Fruit fly (Drosophila melanogaster) whole organism, embryonic: ENCODE data around the gene CG2124.

ENCODE experiments used
- Atf-2 ChIP-seq: fragments of 200-800 bp; sonication (Bioruptor generic); optimal IDR thresholded peaks from 2 replicates; lab custom pipeline; 2016; ENCODE audit warnings: missing biosample characterization, missing genetic modification characterization
- Awh ChIP-seq: fragments of 200-800 bp; sonication (Bioruptor generic); IDR thresholded peaks from 2 replicates; pipeline ENCODE4, ENCODE4 v1.3.6; 2022; ENCODE audit warnings: missing biosample characterization, missing genetic modification characterization
- B-H1 ChIP-seq: fragments of 200-800 bp; sonication (Bioruptor generic); IDR thresholded peaks from 3 replicates; pipeline ENCODE4 v1.3.6; 2022; ENCODE audit warnings: missing biosample characterization, missing genetic modification characterization
- CG10147 ChIP-seq: fragments of 200-800 bp; sonication (Bioruptor generic); optimal IDR thresholded peaks from 2 replicates; lab custom pipeline; 2019; ENCODE audit warnings: missing biosample characterization, mild to moderate bottlenecking, missing genetic modification characterization, moderate library complexity
- CG10431 ChIP-seq: fragments of 200-800 bp; sonication (Bioruptor generic); optimal IDR thresholded peaks from 3 replicates; lab custom pipeline; 2018; ENCODE audit warnings: missing biosample characterization, mild to moderate bottlenecking, missing genetic modification characterization
- CG10979 ChIP-seq: fragments of 200-800 bp; sonication (Bioruptor generic); optimal IDR thresholded peaks from 2 replicates; lab custom pipeline; 2018; ENCODE audit warnings: missing biosample characterization, mild to moderate bottlenecking, missing genetic modification characterization, moderate library complexity
- CG1233 ChIP-seq: fragments of 200-800 bp; sonication (Bioruptor generic); optimal IDR thresholded peaks from 4 replicates; lab custom pipeline; 2018; ENCODE audit warnings: missing biosample characterization, mild to moderate bottlenecking, missing genetic modification characterization
- CG13424 ChIP-seq: fragments of 200-800 bp; sonication (Bioruptor generic); optimal IDR thresholded peaks from 2 replicates; lab custom pipeline; 2019; ENCODE audit warnings: missing biosample characterization, mild to moderate bottlenecking, missing genetic modification characterization, moderate library complexity
- CG1529 ChIP-seq: fragments of 200-800 bp; sonication (Bioruptor generic); optimal IDR thresholded peaks from 3 replicates; lab custom pipeline; 2018; ENCODE audit warnings: missing biosample characterization, missing genetic modification characterization
- CG1602 ChIP-seq: fragments of 200-800 bp; sonication (Bioruptor generic); optimal IDR thresholded peaks from 3 replicates; lab custom pipeline; 2016; ENCODE audit warnings: missing biosample characterization, missing genetic modification characterization
- CG17385 ChIP-seq: fragments of 200-800 bp; sonication (Bioruptor generic); optimal IDR thresholded peaks from 3 replicates; lab custom pipeline; 2018; ENCODE audit warnings: missing biosample characterization, mild to moderate bottlenecking, missing genetic modification characterization
- CG2120 ChIP-seq: fragments of 200-800 bp; sonication (Bioruptor generic); optimal IDR thresholded peaks from 3 replicates; lab custom pipeline; 2016; ENCODE audit warnings: missing biosample characterization, missing genetic modification characterization
- CG2678 ChIP-seq: fragments of 200-800 bp; sonication (Bioruptor generic); optimal IDR thresholded peaks from 3 replicates; lab custom pipeline; 2019; ENCODE audit warnings: missing biosample characterization, mild to moderate bottlenecking, missing genetic modification characterization, moderate library complexity
- CG31365 ChIP-seq: fragments of 200-800 bp; sonication (Bioruptor generic); optimal IDR thresholded peaks from 2 replicates; lab custom pipeline; 2018; ENCODE audit warnings: missing biosample characterization, mild to moderate bottlenecking, missing genetic modification characterization
- CG4282 ChIP-seq: fragments of 200-800 bp; sonication (Bioruptor generic); optimal IDR thresholded peaks from 2 replicates; lab custom pipeline; 2016; ENCODE audit warnings: missing biosample characterization, missing genetic modification characterization
- CG43689 ChIP-seq: fragments of 200-800 bp; sonication (Bioruptor generic); IDR thresholded peaks from 2 replicates; pipeline ENCODE4 v1.3.6; 2022; ENCODE audit warnings: missing biosample characterization, missing genetic modification characterization
- CG6683 ChIP-seq: fragments of 200-800 bp; sonication (Bioruptor generic); optimal IDR thresholded peaks from 2 replicates; lab custom pipeline; 2017; ENCODE audit warnings: missing biosample characterization, mild to moderate bottlenecking, missing genetic modification characterization, missing genetic modification reagents
- CG8290 ChIP-seq, 3 experiments: fragments of 200-800 bp; sonication (Bioruptor generic); optimal IDR thresholded peaks; 2 replicates each; lab custom pipeline; 2016 to 2019; ENCODE audit warnings: missing biosample characterization in 3 of 3, missing genetic modification characterization in 3 of 3, mild to moderate bottlenecking in 2 of 3, moderate library complexity in 1 of 3
- CG8388 ChIP-seq: fragments of 200-800 bp; sonication (Bioruptor generic); optimal IDR thresholded peaks from 2 replicates; lab custom pipeline; 2019; ENCODE audit warnings: missing biosample characterization, mild to moderate bottlenecking, missing genetic modification characterization, moderate library complexity
- CG9215 ChIP-seq: fragments of 200-800 bp; sonication (Bioruptor generic); IDR thresholded peaks from 2 replicates; pipeline ENCODE4 v1.3.6; 2022; ENCODE audit warnings: missing biosample characterization, missing genetic modification characterization
- CTCF ChIP-seq: fragments of 200-800 bp; sonication (Bioruptor generic); optimal IDR thresholded peaks from 2 replicates; lab custom pipeline; 2017; ENCODE audit warnings: missing biosample characterization, mild to moderate bottlenecking, missing genetic modification characterization, moderate library complexity
- CoRest ChIP-seq: fragments of 200-800 bp; sonication (Bioruptor generic); optimal IDR thresholded peaks from 3 replicates; lab custom pipeline; 2018; ENCODE audit warnings: missing biosample characterization, mild to moderate bottlenecking, missing genetic modification characterization, moderate library complexity
- Dad ChIP-seq: fragments of 200-800 bp; sonication (Bioruptor generic); optimal IDR thresholded peaks from 3 replicates; lab custom pipeline; 2016; ENCODE audit warnings: missing biosample characterization, missing genetic modification characterization
- Dip3 ChIP-seq: fragments of 200-800 bp; sonication (Bioruptor generic); optimal IDR thresholded peaks from 3 replicates; lab custom pipeline; 2016; ENCODE audit warnings: missing biosample characterization, missing genetic modification characterization
- Fer3 ChIP-seq: fragments of 200-800 bp; sonication (Bioruptor generic); optimal IDR thresholded peaks from 2 replicates; lab custom pipeline; 2018; ENCODE audit warnings: missing biosample characterization, mild to moderate bottlenecking, missing genetic modification characterization, moderate library complexity
- Hr3 ChIP-seq: fragments of 200-800 bp; sonication (Bioruptor generic); optimal IDR thresholded peaks from 3 replicates; lab custom pipeline; 2016; ENCODE audit warnings: missing biosample characterization, missing genetic modification characterization
- Jarid2 ChIP-seq: fragments of 200-800 bp; sonication (Bioruptor generic); optimal IDR thresholded peaks from 3 replicates; lab custom pipeline; 2017; ENCODE audit warnings: mild to moderate bottlenecking, missing biosample characterization, missing genetic modification reagents, missing genetic modification characterization
- MESR4 ChIP-seq: fragments of 200-800 bp; sonication (Bioruptor generic); optimal IDR thresholded peaks from 2 replicates; lab custom pipeline; 2018; ENCODE audit warnings: missing biosample characterization, mild to moderate bottlenecking, missing genetic modification characterization, moderate library complexity
- Mrtf ChIP-seq: fragments of 200-800 bp; sonication (Bioruptor generic); IDR thresholded peaks from 3 replicates; pipeline ENCODE4 v1.3.6; 2022; ENCODE audit warnings: missing biosample characterization, missing genetic modification characterization
- NC2α ChIP-seq: fragments of 200-800 bp; sonication (Bioruptor generic); optimal IDR thresholded peaks from 2 replicates; lab custom pipeline; 2016; ENCODE audit warnings: missing biosample characterization, missing genetic modification characterization
- Nf-YB ChIP-seq: fragments of 200-800 bp; sonication (Bioruptor generic); optimal IDR thresholded peaks from 3 replicates; lab custom pipeline; 2019; ENCODE audit warnings: missing biosample characterization, mild to moderate bottlenecking, missing genetic modification characterization, moderate library complexity
- Optix ChIP-seq: fragments of 200-800 bp; sonication (Bioruptor generic); IDR thresholded peaks from 3 replicates; pipeline ENCODE4 v1.3.6; 2022; ENCODE audit warnings: missing biosample characterization, missing genetic modification characterization
- Sry-δ ChIP-seq: fragments of 200-800 bp; sonication (Bioruptor generic); optimal IDR thresholded peaks from 2 replicates; lab custom pipeline; 2016; ENCODE audit warnings: missing biosample characterization, missing genetic modification characterization
- bcd ChIP-seq: fragments of 200-800 bp; sonication (Bioruptor generic); optimal IDR thresholded peaks from 2 replicates; lab custom pipeline; 2017; ENCODE audit warnings: missing biosample characterization, mild to moderate bottlenecking, missing genetic modification characterization
- chif ChIP-seq, 2 experiments: fragments of 200-800 bp; sonication (Bioruptor generic); optimal IDR thresholded peaks; 3 replicates each; lab custom pipeline; 2016; ENCODE audit warnings: missing biosample characterization in 2 of 2, missing genetic modification characterization in 2 of 2
- crp ChIP-seq, 2 experiments: fragments of 200-800 bp; sonication (Bioruptor generic); optimal IDR thresholded peaks; 2 replicates in 1 of 2; 3 replicates in 1 of 2; lab custom pipeline; 2017; ENCODE audit warnings: missing biosample characterization in 2 of 2, missing genetic modification characterization in 2 of 2, mild to moderate bottlenecking in 1 of 2, moderate library complexity in 1 of 2
- emc ChIP-seq: fragments of 200-800 bp; sonication (Bioruptor generic); optimal IDR thresholded peaks from 2 replicates; lab custom pipeline; 2016; ENCODE audit warnings: missing biosample characterization, missing genetic modification characterization
- en ChIP-seq: fragments of 200-800 bp; sonication (Bioruptor generic); optimal IDR thresholded peaks from 2 replicates; lab custom pipeline; 2016; ENCODE audit warnings: missing biosample characterization, missing genetic modification characterization
- esg ChIP-seq: fragments of 200-800 bp; sonication (Bioruptor generic); conservative IDR thresholded peaks from 2 replicates; pipeline ENCODE4 v1.3.6; 2022; ENCODE audit warnings: missing biosample characterization, missing genetic modification characterization
- eve ChIP-seq, 2 experiments: fragments of >200 bp; optimal IDR thresholded peaks; 2 replicates each; lab custom pipeline; 2017; ENCODE audit warnings: missing biosample characterization in 2 of 2, missing genetic modification characterization in 2 of 2
- eyg ChIP-seq: fragments of 200-800 bp; sonication (Bioruptor generic); optimal IDR thresholded peaks from 3 replicates; lab custom pipeline; 2016; ENCODE audit warnings: missing biosample characterization, missing genetic modification characterization
- fd64A ChIP-seq: fragments of 200-800 bp; sonication (Bioruptor generic); optimal IDR thresholded peaks from 3 replicates; lab custom pipeline; 2018; ENCODE audit warnings: missing biosample characterization, mild to moderate bottlenecking, missing genetic modification characterization
- pnt ChIP-seq: fragments of 200-800 bp; sonication (Bioruptor generic); optimal IDR thresholded peaks from 3 replicates; lab custom pipeline; 2016; ENCODE audit warnings: missing biosample characterization, missing genetic modification characterization
- sc ChIP-seq, 3 experiments: fragments of >200 bp in 2 of 3; fragments of 200-800 bp in 1 of 3; sonication (Bioruptor generic) in 1 of 3; optimal IDR thresholded peaks; 2 replicates in 2 of 3; 3 replicates in 1 of 3; lab custom pipeline; 2017; ENCODE audit warnings: mild to moderate bottlenecking in 1 of 3, missing biosample characterization in 1 of 3, missing genetic modification characterization in 1 of 3, missing genetic modification reagents in 1 of 3
- sens ChIP-seq: fragments of 200-800 bp; sonication (Bioruptor generic); peaks from one replicate; lab custom pipeline; 2016; ENCODE audit warnings: missing biosample characterization, missing genetic modification characterization
- sens-2 ChIP-seq: fragments of 200-800 bp; sonication (Bioruptor generic); IDR thresholded peaks from 2 replicates; pipeline ENCODE4 v1.3.6; 2022; ENCODE audit warnings: missing biosample characterization, missing genetic modification characterization
- ssp ChIP-seq: fragments of 200-800 bp; sonication (Bioruptor generic); IDR thresholded peaks from 2 replicates; pipeline ENCODE4 v1.3.6; 2022; ENCODE audit warnings: missing biosample characterization, missing genetic modification characterization
- tgo ChIP-seq: fragments of 200-800 bp; sonication (Bioruptor generic); IDR thresholded peaks from 3 replicates; pipeline ENCODE4 v1.3.6; 2022; ENCODE audit warnings: missing biosample characterization, missing genetic modification characterization
- toy ChIP-seq: fragments of 200-800 bp; sonication (Bioruptor generic); IDR thresholded peaks from 2 replicates; pipeline ENCODE4 v1.3.6; 2022; ENCODE audit warnings: missing biosample characterization, missing genetic modification characterization
- vvl ChIP-seq: fragments of 200-800 bp; sonication (Bioruptor generic); IDR thresholded peaks from 2 replicates; pipeline ENCODE4 v1.3.6; 2022; ENCODE audit warnings: missing biosample characterization, missing genetic modification characterization
- zen ChIP-seq: fragments of 200-800 bp; sonication (Bioruptor generic); optimal IDR thresholded peaks from 3 replicates; lab custom pipeline; 2018; ENCODE audit warnings: missing biosample characterization, mild to moderate bottlenecking, missing genetic modification characterization, moderate library complexity

The CG2124 gene

DNA sequence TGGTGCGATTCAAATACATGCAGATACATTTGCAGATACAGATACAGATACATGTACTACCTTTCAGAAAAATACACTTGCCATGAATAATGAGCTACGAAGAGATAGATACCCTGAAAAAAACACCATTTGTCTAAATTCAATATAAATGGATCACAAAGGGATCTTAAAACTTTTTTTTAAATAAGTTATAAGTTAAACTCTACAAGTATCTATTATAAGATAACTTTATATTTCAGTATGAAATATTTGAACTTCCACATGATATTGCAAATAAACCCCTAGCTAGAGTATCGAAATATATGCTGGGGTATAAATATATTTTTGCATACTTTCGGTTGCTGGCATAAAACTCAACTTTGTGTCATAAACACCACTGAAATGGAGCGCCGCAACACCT, 34.5 kb upstream of the CG2124 start (continued):
- TF ChIP-seq sc (optimal IDR thresholded peaks at IDR 0.05; lab: Kevin White, UChicago) (no peak), sc (GFP tag; optimal IDR thresholded peaks at IDR 0.05; lab: Kevin White, UChicago) (peak; percentile 20), eve (GFP tag; optimal IDR thresholded peaks at IDR 0.05; lab: Kevin White, UChicago) (no peak), vvl (peak; percentile 57; the same call in 1 of the 2 replicates), sens (GFP tag; lab: Kevin White, UChicago) (peak; percentile 9), CG31365 (no peak), CG1602 (GFP tag; lab: Kevin White, UChicago) (peak; percentile 35), B-H1 (peak; percentile 12; the same call in 1 of the 3 replicates), CG10979 (tag; lab: Kevin White, UChicago) (peak; percentile 48), CG2120 (GFP tag; lab: Kevin White, UChicago) (peak; percentile 64), Mrtf (GFP tag; lab: Robert Waterston, UW) (no peak), CG10431 (GFP tag; lab: Kevin White, UChicago) (no peak), Optix (no peak), sens-2 (GFP tag; lab: Robert Waterston, UW) (no peak), Sry-δ (GFP tag; lab: Kevin White, UChicago) (no peak), bcd (peak; percentile 18), Awh (GFP tag; lab: Robert Waterston, UW) (no peak), crp (GFP tag; optimal IDR thresholded peaks at IDR 0.05; lab: Kevin White, UChicago) (no peak), Hr3 (peak; percentile 48), en (GFP tag; lab: Kevin White, UChicago) (no peak), CG9215 (peak; percentile 43), toy (GFP tag; lab: Robert Waterston, UW) (no peak), fd64A (GFP tag; lab: Kevin White, UChicago) (no peak), emc (GFP tag; lab: Kevin White, UChicago) (no peak), Nf-YB (GFP tag; lab: Kevin White, UChicago) (peak; percentile 32), Dad (GFP tag; lab: Kevin White, UChicago) (no peak), CG8388 (peak; percentile 39), ssp (no peak), Atf-2 (GFP tag; lab: Kevin White, UChicago) (no peak), NC2α (no peak), zen (tag; lab: Kevin White, UChicago) (no peak), pnt (no peak), CG13424 (tag; lab: Kevin White, UChicago) (peak; percentile 63), CG17385 (peak; percentile 27), CG4282 (no peak), chif (GFP tag; optimal IDR thresholded peaks at IDR 0.05; lab: Kevin White, UChicago) (no peak), CG1529 (peak; percentile 11), Dip3 (GFP tag; lab: Kevin White, UChicago) (no peak), CoRest (tag; lab: Kevin White, UChicago) (peak; percentile 69), tgo (GFP tag; lab: Robert Waterston, UW) (peak; percentile 56; the same call in 2 of the 3 replicates), Fer3 (tag; lab: Kevin White, UChicago) (peak; percentile 59), CG43689 (no peak), CG1233 (peak; percentile 42), Jarid2 (GFP tag; lab: Kevin White, UChicago) (peak; percentile 6), CG8290 (GFP tag; optimal IDR thresholded peaks at IDR 0.05; lab: Kevin White, UChicago) (no peak), CG8290 (tag; optimal IDR thresholded peaks at IDR 0.05; lab: Kevin White, UChicago) (no peak), CG10147 (GFP tag; lab: Kevin White, UChicago) (peak; percentile 63), esg (GFP tag; lab: Robert Waterston, UW) (peak; percentile 58), CTCF (GFP tag; lab: Kevin White, UChicago) (peak; percentile 42), CG6683 (GFP tag; lab: Kevin White, UChicago) (no peak), eyg (GFP tag; lab: Kevin White, UChicago) (no peak), MESR4 (no peak), CG2678 (tag; lab: Kevin White, UChicago) (peak; percentile 76)
